Worm (Caenorhabditis elegans) whole organism, L2 larva: ENCODE data around the gene Y73B3B.3.

Source experiments
- ceh-82 ChIP-seq: fragments of 150-350 bp; optimal IDR thresholded peaks from 2 replicates; lab custom pipeline; 2014; ENCODE audit warnings: missing biosample characterization, missing genetic modification characterization
- nhr-237 ChIP-seq: fragments of 150-350 bp; optimal IDR thresholded peaks from 2 replicates; lab custom pipeline; 2014; ENCODE audit warnings: missing biosample characterization, missing genetic modification characterization

DNA sequence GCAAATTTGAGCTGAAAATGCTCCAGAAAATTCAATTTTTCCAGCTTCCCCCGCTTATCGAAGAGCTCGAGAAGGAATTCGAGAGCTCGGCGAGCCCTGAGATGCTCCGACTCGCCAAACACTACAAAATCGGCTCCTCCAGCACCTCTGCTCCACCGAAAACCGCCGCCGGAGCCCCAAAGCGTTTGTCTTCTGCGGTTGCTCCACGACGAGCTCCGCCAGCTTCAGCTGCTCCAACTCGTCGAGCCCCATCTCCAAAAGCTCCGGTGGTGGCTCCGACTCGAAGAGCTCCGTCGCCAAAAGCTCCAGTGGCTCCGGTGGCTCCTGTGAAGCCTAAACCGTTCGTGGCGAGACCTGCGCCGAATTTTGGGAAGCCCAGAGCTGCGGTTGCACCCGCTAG is 13.4 kb upstream of the Y73B3B.3 start:
- TF ChIP-seq nhr-237 (tag; lab: Kevin White, UChicago) (no peak), ceh-82 (tag; lab: Kevin White, UChicago) (no peak)
